Worm (Caenorhabditis elegans) whole organism, young adult: ENCODE data around the gene C49A9.4.

Source experiments
- C17E4.6 ChIP-seq: fragments of 200-800 bp; sonication (Bioruptor generic); IDR thresholded peaks from 2 replicates; pipeline ENCODE4 v1.3.6; 2022; ENCODE audit warnings: missing genetic modification reagents, missing genetic modification characterization, missing compliant biosample characterization
- F10E7.11 ChIP-seq: sonication (generic microtip); optimal IDR thresholded peaks from 2 replicates; lab custom pipeline; 2017; ENCODE audit warnings: mild to moderate bottlenecking, missing genetic modification characterization, moderate library complexity, missing compliant biosample characterization
- F23B12.7 ChIP-seq: sonication (generic microtip); optimal IDR thresholded peaks from 2 replicates; lab custom pipeline; 2017; ENCODE audit warnings: missing genetic modification characterization, mild to moderate bottlenecking, missing compliant biosample characterization, antibody characterized with exemption, moderate library complexity; ENCODE audit not compliant: insufficient read depth
- F39B2.1 ChIP-seq: fragments of 200-800 bp; sonication (Bioruptor generic); IDR thresholded peaks from 2 replicates; pipeline ENCODE4 v1.3.6; 2022; ENCODE audit warnings: missing genetic modification reagents, missing genetic modification characterization, missing compliant biosample characterization
- F49E8.2 ChIP-seq: sonication (generic microtip); optimal IDR thresholded peaks from 3 replicates; lab custom pipeline; 2017; ENCODE audit warnings: missing genetic modification characterization, mild to moderate bottlenecking, missing compliant biosample characterization, antibody characterized with exemption, moderate library complexity; ENCODE audit not compliant: insufficient read depth
- Y53F4B.3 ChIP-seq: fragments of 200-800 bp; sonication (Bioruptor generic); IDR thresholded peaks from 2 replicates; pipeline ENCODE4 v1.3.6; 2022; ENCODE audit warnings: missing genetic modification reagents, missing genetic modification characterization, missing compliant biosample characterization
- Y53G8AR.9 ChIP-seq: fragments of 200-800 bp; sonication (Bioruptor generic); conservative IDR thresholded peaks from 2 replicates; pipeline ENCODE4 v1.3.6; 2022; ENCODE audit warnings: missing genetic modification reagents, missing genetic modification characterization, missing compliant biosample characterization
- ama-1 ChIP-seq, 3 experiments: fragments of 150-350 bp in 1 of 3; sonication (generic microtip) in 2 of 3; optimal IDR thresholded peaks; 2 replicates each; lab custom pipeline; 2014 to 2018; ENCODE audit warnings: missing biosample characterization in 2 of 3, missing genetic modification characterization in 2 of 3, missing genetic modification reagents in 2 of 3
- athp-1 ChIP-seq: sonication (generic microtip); optimal IDR thresholded peaks from 2 replicates; lab custom pipeline; 2017; ENCODE audit warnings: mild to moderate bottlenecking, missing genetic modification characterization, missing compliant biosample characterization
- attf-5 ChIP-seq: fragments of 200-800 bp; sonication (Bioruptor generic); optimal IDR thresholded peaks from 2 replicates; lab custom pipeline; 2018; ENCODE audit warnings: mild to moderate bottlenecking, missing genetic modification characterization, missing compliant biosample characterization
- bed-2 ChIP-seq: fragments of 200-800 bp; sonication (Bioruptor generic); IDR thresholded peaks from 2 replicates; pipeline ENCODE4 v1.3.6; 2022; ENCODE audit warnings: missing genetic modification reagents, missing genetic modification characterization, missing compliant biosample characterization
- ccch-3 ChIP-seq: fragments of 200-800 bp; sonication (Bioruptor generic); optimal IDR thresholded peaks from 2 replicates; lab custom pipeline; 2018; ENCODE audit warnings: mild to moderate bottlenecking, missing genetic modification characterization, missing compliant biosample characterization
- cebp-1 ChIP-seq, 2 experiments: fragments of 200-800 bp in 1 of 2; sonication (Bioruptor generic) in 1 of 2; sonication (generic microtip) in 1 of 2; IDR thresholded peaks in 1 of 2; optimal IDR thresholded peaks in 1 of 2; 2 replicates each; pipeline versions ENCODE4 v1.3.6 to Lab custom; 2017 to 2022; ENCODE audit warnings: missing compliant biosample characterization in 2 of 2, missing genetic modification characterization in 2 of 2, mild to moderate bottlenecking in 1 of 2, missing genetic modification reagents in 1 of 2, moderate library complexity in 1 of 2
- cebp-2 ChIP-seq: fragments of 200-800 bp; sonication (Bioruptor generic); IDR thresholded peaks from 2 replicates; pipeline ENCODE4 v1.3.6; 2022; ENCODE audit warnings: missing genetic modification characterization, missing compliant biosample characterization
- ceh-91 ChIP-seq: fragments of 200-800 bp; sonication (Bioruptor generic); IDR thresholded peaks from 2 replicates; pipeline ENCODE4 v1.3.6; 2022; ENCODE audit warnings: missing genetic modification reagents, missing genetic modification characterization, missing compliant biosample characterization
- chd-7 ChIP-seq: sonication (generic microtip); optimal IDR thresholded peaks from 2 replicates; lab custom pipeline; 2016; ENCODE audit warnings: mild to moderate bottlenecking, missing genetic modification characterization, moderate library complexity, missing compliant biosample characterization
- die-1 ChIP-seq: sonication (generic microtip); optimal IDR thresholded peaks from 2 replicates; lab custom pipeline; 2016; ENCODE audit warnings: missing genotype, mild to moderate bottlenecking, missing genetic modification characterization, missing compliant biosample characterization
- egrh-3 ChIP-seq: fragments of 200-800 bp; sonication (Bioruptor generic); IDR thresholded peaks from 2 replicates; pipeline ENCODE4 v1.3.6; 2022; ENCODE audit warnings: missing genetic modification reagents, missing genetic modification characterization, missing compliant biosample characterization
- ets-4 ChIP-seq: fragments of 200-800 bp; sonication (Bioruptor generic); optimal IDR thresholded peaks from 2 replicates; lab custom pipeline; 2018; ENCODE audit warnings: mild to moderate bottlenecking, missing genetic modification characterization, missing compliant biosample characterization
- him-1 ChIP-seq: sonication (generic microtip); optimal IDR thresholded peaks from 2 replicates; lab custom pipeline; 2016; ENCODE audit warnings: missing genotype, missing genetic modification reagents, missing genetic modification characterization, missing compliant biosample characterization
- hlh-12 ChIP-seq: sonication (generic microtip); optimal IDR thresholded peaks from 2 replicates; lab custom pipeline; 2016; ENCODE audit warnings: missing genetic modification characterization, missing compliant biosample characterization
- hmg-20 ChIP-seq: fragments of 200-800 bp; sonication (Bioruptor generic); IDR thresholded peaks from 2 replicates; pipeline ENCODE4 v1.3.6; 2022; ENCODE audit warnings: missing genetic modification reagents, missing genetic modification characterization, missing compliant biosample characterization
- lsy-27 ChIP-seq: sonication (generic microtip); optimal IDR thresholded peaks from 2 replicates; lab custom pipeline; 2017; ENCODE audit warnings: missing genetic modification characterization, mild to moderate bottlenecking, missing compliant biosample characterization, antibody characterized with exemption, missing genotype, borderline replicate concordance; ENCODE audit not compliant: insufficient read depth
- madf-10 ChIP-seq: sonication (generic microtip); optimal IDR thresholded peaks from 2 replicates; lab custom pipeline; 2016; ENCODE audit warnings: mild to moderate bottlenecking, missing genetic modification characterization, missing compliant biosample characterization
- madf-3 ChIP-seq: fragments of 200-800 bp; sonication (Bioruptor generic); IDR thresholded peaks from 2 replicates; pipeline ENCODE4 v1.3.6; 2022; ENCODE audit warnings: missing genetic modification reagents, missing genetic modification characterization, missing compliant biosample characterization
- nfya-1 ChIP-seq: sonication (generic microtip); optimal IDR thresholded peaks from 2 replicates; lab custom pipeline; 2017; ENCODE audit warnings: antibody characterized with exemption, missing compliant biosample characterization, missing genetic modification characterization, borderline replicate concordance; ENCODE audit not compliant: insufficient read depth
- nfya-2 ChIP-seq: fragments of 200-800 bp; sonication (Bioruptor generic); IDR thresholded peaks from 2 replicates; pipeline ENCODE4 v1.3.6; 2022; ENCODE audit warnings: missing genetic modification reagents, missing genetic modification characterization, missing compliant biosample characterization
- nhr-120 ChIP-seq: fragments of 200-800 bp; sonication (Bioruptor generic); IDR thresholded peaks from 2 replicates; pipeline ENCODE4 v1.3.6; 2022; ENCODE audit warnings: missing genetic modification characterization, missing compliant biosample characterization
- nhr-80 ChIP-seq: sonication (generic microtip); optimal IDR thresholded peaks from 2 replicates; lab custom pipeline; 2016; ENCODE audit warnings: missing genetic modification characterization, missing compliant biosample characterization
- pbrm-1 ChIP-seq: fragments of 200-800 bp; sonication (Bioruptor generic); IDR thresholded peaks from 2 replicates; pipeline ENCODE4 v1.3.6; 2022; ENCODE audit warnings: missing genetic modification reagents, missing genetic modification characterization, missing compliant biosample characterization
- sea-2 ChIP-seq: fragments of 200-800 bp; sonication (Bioruptor generic); IDR thresholded peaks from 2 replicates; pipeline ENCODE4 v1.3.6; 2022; ENCODE audit warnings: missing genetic modification characterization, missing compliant biosample characterization
- snpc-4 ChIP-seq, 5 experiments: fragments of 150-350 bp in 1 of 5; sonication (generic microtip) in 4 of 5; optimal IDR thresholded peaks; 2 replicates each; lab custom pipeline; 2014 to 2018; ENCODE audit warnings: missing genetic modification characterization in 5 of 5, missing biosample characterization in 3 of 5, antibody characterized with exemption in 2 of 5, mild to moderate bottlenecking in 2 of 5, missing compliant biosample characterization in 2 of 5, missing genotype in 2 of 5, moderate library complexity in 2 of 5, missing genetic modification reagents in 1 of 5
- unc-130 ChIP-seq: sonication (generic microtip); optimal IDR thresholded peaks from 2 replicates; lab custom pipeline; 2016; ENCODE audit warnings: missing genetic modification reagents, missing genetic modification characterization, missing compliant biosample characterization

Gene C49A9.4

DNA sequence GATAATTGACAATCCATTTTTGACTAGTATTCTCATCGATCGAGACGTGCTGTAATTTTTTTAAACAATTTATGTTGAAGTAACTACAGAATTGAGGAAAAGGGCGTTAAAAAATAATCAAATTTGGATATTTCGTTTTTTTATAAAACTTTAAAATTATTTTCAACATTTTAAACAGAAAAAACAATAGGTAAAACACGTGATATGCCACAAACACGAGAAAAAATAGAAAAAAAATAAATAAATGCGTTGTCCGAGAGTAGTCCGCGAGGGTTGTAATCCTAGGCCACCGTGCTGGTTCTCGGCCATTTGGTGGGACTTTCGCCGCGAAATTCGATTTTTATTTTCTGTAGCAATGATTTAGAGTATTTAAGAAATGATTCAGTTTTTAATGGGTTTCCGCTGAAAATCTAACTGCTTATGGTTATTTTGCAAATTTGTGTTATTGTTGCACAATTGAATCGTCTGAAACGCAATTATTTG, 13.2 kb upstream of the C49A9.4 start, which contains the start of gene C49A9.10 (continued):
- TF ChIP-seq F23B12.7 (tag; lab: Kevin White, UChicago) (peak; percentile 52), madf-10 (peak; percentile 54), hmg-20 (GFP tag; lab: Robert Waterston, UW) (peak; percentile 65), nhr-80 (tag; lab: Kevin White, UChicago) (peak; percentile 3), F49E8.2 (peak; percentile 48), nfya-1 (no peak)

DNA sequence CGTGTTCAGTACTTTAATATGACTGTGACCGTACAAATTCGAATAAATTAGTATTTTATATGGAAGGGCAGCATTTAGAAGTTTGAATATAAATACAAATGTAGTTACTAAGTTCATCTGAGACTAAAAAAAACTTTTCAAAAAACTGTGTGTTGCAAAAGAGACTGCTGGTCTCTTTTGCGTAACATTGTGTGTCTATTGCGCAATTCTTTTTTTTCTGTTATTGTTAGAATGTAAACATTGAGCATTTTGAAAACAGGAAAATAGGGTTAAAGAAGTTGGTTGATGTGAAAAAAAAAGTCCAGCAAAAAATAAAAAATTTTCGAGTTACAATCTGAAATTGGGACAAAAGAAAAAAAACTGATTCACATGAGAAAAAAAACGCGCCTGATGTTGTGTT, 10.2 kb upstream of the C49A9.4 start:
- TF ChIP-seq F10E7.11 (no peak), cebp-1 (GFP tag; IDR thresholded peaks at IDR 0.05; lab: Robert Waterston, UW) (no peak), cebp-1 (tag; optimal IDR thresholded peaks at IDR 0.05; lab: Kevin White, UChicago) (peak; percentile 1)

DNA sequence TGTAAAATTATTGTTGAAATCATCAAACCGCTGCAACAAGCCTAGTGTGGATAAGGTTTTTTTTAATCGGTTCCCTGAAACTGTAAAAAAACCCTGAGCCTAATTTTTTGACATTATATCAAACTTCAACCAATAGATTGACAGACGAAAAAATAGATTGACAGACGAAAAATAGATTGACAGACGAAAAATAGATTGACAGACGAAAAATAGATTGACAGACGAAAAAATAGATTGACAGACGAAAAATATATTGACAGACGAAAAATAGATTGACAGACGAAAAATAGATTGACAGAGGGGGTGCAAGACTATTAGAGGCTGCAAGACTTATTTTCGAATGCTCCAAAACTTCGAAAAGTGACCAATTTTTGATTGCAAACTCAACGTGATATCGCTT, 9.5 kb upstream of the C49A9.4 start:
- TF ChIP-seq Y53F4B.3 (GFP tag; lab: Robert Waterston, UW) = peak; percentile 96; the same call in 1 of the 2 replicates
- peak; percentile 70; the same call in 1 of the 2 replicates for TF ChIP-seq madf-3 (GFP tag; lab: Robert Waterston, UW)
- TF ChIP-seq Y53G8AR.9 (GFP tag; lab: Robert Waterston, UW) = 0 out of 2 replicates have a peak, but pooled peaks have one; percentile 16
- TF ChIP-seq egrh-3 = peak; percentile 33; the same call in 1 of the 2 replicates

DNA sequence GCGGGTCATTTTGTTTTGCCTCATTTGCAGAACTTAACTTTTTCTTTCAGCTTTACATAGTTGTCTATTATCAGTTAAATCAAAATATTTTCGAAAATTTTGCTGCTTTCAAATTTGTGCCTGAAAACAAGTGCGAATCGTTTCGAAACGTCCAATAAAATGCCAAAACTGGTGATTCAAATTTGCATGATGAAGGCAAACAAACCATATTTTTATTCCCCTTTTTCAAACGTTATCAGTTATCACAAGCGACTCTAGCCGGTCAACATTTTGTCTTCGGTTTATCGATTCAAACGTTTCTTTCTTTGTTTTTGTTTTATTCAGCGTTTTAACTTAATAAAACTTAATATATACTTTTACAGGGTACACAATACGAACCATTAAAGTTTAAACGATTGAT, 8.9 kb upstream of the C49A9.4 start, which contains the start of the genes ugt-24 and C49A9.6:
ugt-24 (minus strand) TSS at position 147 of the 400 bp plus-strand sequence.
C49A9.6 (plus strand) TSS at position 363 of the 400 bp plus-strand sequence.
- no peak for TF ChIP-seq unc-130
- peak; percentile 69 for TF ChIP-seq nhr-80 (tag; lab: Kevin White, UChicago)
- no peak for TF ChIP-seq hlh-12 (tag; lab: Kevin White, UChicago)
- TF ChIP-seq F49E8.2 = no peak
- no peak for TF ChIP-seq nfya-2 (GFP tag; lab: Robert Waterston, UW)
- no peak for TF ChIP-seq athp-1 (tag; lab: Kevin White, UChicago)
- TF ChIP-seq cebp-1 (GFP tag; IDR thresholded peaks at IDR 0.05; lab: Robert Waterston, UW) = no peak
- TF ChIP-seq cebp-1 (tag; optimal IDR thresholded peaks at IDR 0.05; lab: Kevin White, UChicago) = peak; percentile 6
- TF ChIP-seq ama-1 (optimal IDR thresholded peaks at IDR 0.05; lab: Kevin White, UChicago) = no peak
- TF ChIP-seq ama-1 (GFP tag; optimal IDR thresholded peaks at IDR 0.05; lab: Kevin White, UChicago) = no peak
- TF ChIP-seq Y53F4B.3 (GFP tag; lab: Robert Waterston, UW) = no peak
- no peak for TF ChIP-seq egrh-3
- TF ChIP-seq nhr-120 = no peak
- TF ChIP-seq C17E4.6 = no peak
- no peak for TF ChIP-seq ets-4 (GFP tag; lab: Kevin White, UChicago)
- TF ChIP-seq, all 124 proteins: peak for 2

DNA sequence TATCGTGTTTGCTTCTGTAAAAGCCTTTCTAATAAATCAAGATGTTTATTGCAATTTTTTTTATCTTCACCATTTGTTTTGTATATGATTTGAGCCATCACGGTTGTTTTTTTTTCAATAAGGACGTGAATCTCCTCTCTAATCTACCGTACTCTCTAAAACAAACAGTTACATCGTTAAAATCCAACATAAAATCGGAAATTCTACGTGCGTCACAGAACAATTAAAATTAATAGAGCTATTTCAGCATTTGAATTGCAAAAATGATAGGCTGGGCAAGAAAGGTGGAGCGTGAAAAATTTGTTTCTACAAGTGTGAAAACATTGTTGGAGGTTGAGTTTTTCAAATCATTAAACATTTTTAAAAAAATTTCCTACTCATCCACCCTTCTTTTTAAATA, 6.1 kb upstream of the C49A9.4 start, which contains the start of gene C49A9.5:
C49A9.5 (plus strand) TSS at position 271 of the 400 bp plus-strand sequence.
- TF ChIP-seq die-1 (tag; lab: Kevin White, UChicago) (no peak), sea-2 (GFP tag; lab: Robert Waterston, UW) (no peak), nfya-2 (GFP tag; lab: Robert Waterston, UW) (no peak), bed-2 (GFP tag; lab: Robert Waterston, UW) (no peak), snpc-4 (GFP tag; optimal IDR thresholded peaks at IDR 0.05; lab: Kevin White, UChicago) (no peak), snpc-4 (tag; optimal IDR thresholded peaks at IDR 0.05; lab: Kevin White, UChicago) (no peak), him-1 (tag; lab: Kevin White, UChicago) (no peak), F49E8.2 (no peak), ceh-91 (GFP tag; lab: Robert Waterston, UW) (no peak), ccch-3 (GFP tag; lab: Kevin White, UChicago) (no peak), attf-5 (GFP tag; lab: Kevin White, UChicago) (no peak), pbrm-1 (no peak), lsy-27 (tag; lab: Kevin White, UChicago) (no peak), chd-7 (tag; lab: Kevin White, UChicago) (no peak), F39B2.1 (GFP tag; lab: Robert Waterston, UW) (no peak), cebp-2 (GFP tag; lab: Robert Waterston, UW) (no peak)
